Worm (Caenorhabditis elegans) whole organism, L1 larva: ENCODE measurements around the gene F09G8.7.

Source experiments
- elt-2 ChIP-seq: sonication (generic microtip); optimal IDR thresholded peaks from 2 replicates; lab custom pipeline; 2016; ENCODE audit warnings: missing genetic modification characterization, mild to moderate bottlenecking, inconsistent platforms, missing compliant biosample characterization, missing genetic modification reagents
- fos-1 ChIP-seq: fragments of 150-350 bp; optimal IDR thresholded peaks from 2 replicates; lab custom pipeline; 2014; ENCODE audit warnings: missing biosample characterization, missing genetic modification characterization
- hpl-2 ChIP-seq: fragments of 150-350 bp; optimal IDR thresholded peaks from 2 replicates; lab custom pipeline; 2014; ENCODE audit warnings: missing biosample characterization, missing genetic modification reagents, missing genetic modification characterization
- jun-1 ChIP-seq: fragments of 150-350 bp; optimal IDR thresholded peaks from 2 replicates; lab custom pipeline; 2014; ENCODE audit warnings: missing biosample characterization, missing genetic modification reagents, missing genetic modification characterization
- lin-13 ChIP-seq: fragments of 150-350 bp; optimal IDR thresholded peaks from 2 replicates; lab custom pipeline; 2014; ENCODE audit warnings: missing biosample characterization, missing genetic modification reagents, missing genetic modification characterization
- lin-15B ChIP-seq: fragments of 150-350 bp; sonication (generic microtip); optimal IDR thresholded peaks from 3 replicates; lab custom pipeline; 2014; ENCODE audit warnings: missing biosample characterization, missing genetic modification characterization
- nhr-76 ChIP-seq: sonication (generic microtip); optimal IDR thresholded peaks from 2 replicates; lab custom pipeline; 2017; ENCODE audit warnings: missing biosample characterization, missing genetic modification characterization
- pag-3 ChIP-seq: sonication (generic microtip); optimal IDR thresholded peaks from 2 replicates; lab custom pipeline; 2017; ENCODE audit warnings: missing genetic modification characterization, mild to moderate bottlenecking, missing compliant biosample characterization, antibody characterized with exemption, borderline replicate concordance; ENCODE audit not compliant: insufficient read depth
- snpc-4 ChIP-seq: fragments of 150-350 bp; optimal IDR thresholded peaks from 2 replicates; lab custom pipeline; 2014; ENCODE audit warnings: missing biosample characterization, missing genetic modification characterization
- vab-15 ChIP-seq: sonication (generic microtip); optimal IDR thresholded peaks from 2 replicates; lab custom pipeline; 2017; ENCODE audit warnings: missing genotype, mild to moderate bottlenecking, missing genetic modification characterization, missing compliant biosample characterization

DNA sequence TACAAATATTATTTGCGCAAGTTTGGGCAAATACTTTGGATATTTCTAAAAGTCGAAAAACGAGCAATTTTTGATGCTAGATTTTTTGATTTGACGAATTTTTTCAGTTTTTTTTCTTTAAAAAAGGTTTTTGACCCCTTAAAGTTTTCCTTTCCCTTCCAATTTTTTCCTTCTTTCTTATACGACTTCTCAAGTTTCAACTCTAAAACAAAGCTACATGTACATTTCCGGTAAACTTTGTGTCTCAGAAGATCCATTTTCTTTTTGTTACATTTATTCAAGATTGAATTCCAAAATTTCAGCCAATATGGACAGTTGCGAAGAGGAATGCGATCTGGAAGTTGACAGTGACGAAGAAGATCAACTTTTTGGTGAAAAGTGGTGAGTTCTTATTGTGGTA lies 10.6 kb upstream of the F09G8.7 start, which contains the start of gene mig-10:
- TF ChIP-seq lin-15B (tag; lab: Kevin White, UChicago) (no peak), jun-1 (tag; lab: Kevin White, UChicago) (no peak), lin-13 (GFP tag; lab: Kevin White, UChicago) (no peak), elt-2 (tag; lab: Kevin White, UChicago) (no peak), hpl-2 (GFP tag; lab: Kevin White, UChicago) (no peak), fos-1 (tag; lab: Kevin White, UChicago) (no peak), nhr-76 (tag; lab: Kevin White, UChicago) (no peak), pag-3 (tag; lab: Kevin White, UChicago) (no peak), vab-15 (tag; lab: Kevin White, UChicago) (no peak), snpc-4 (tag; lab: Kevin White, UChicago) (no peak)
